Fruit fly (Drosophila melanogaster) whole organism, embryonic: ENCODE results near the gene Orct2.

Experiments
- Antp ChIP-seq: fragments of 200-800 bp; sonication (Bioruptor generic); optimal IDR thresholded peaks from 3 replicates; lab custom pipeline; 2016; ENCODE audit warnings: missing biosample characterization, missing genetic modification characterization
- Atf-2 ChIP-seq: fragments of 200-800 bp; sonication (Bioruptor generic); optimal IDR thresholded peaks from 2 replicates; lab custom pipeline; 2016; ENCODE audit warnings: missing biosample characterization, missing genetic modification characterization
- Awh ChIP-seq: fragments of 200-800 bp; sonication (Bioruptor generic); IDR thresholded peaks from 2 replicates; pipeline ENCODE4, ENCODE4 v1.3.6; 2022; ENCODE audit warnings: missing biosample characterization, missing genetic modification characterization
- BtbVII ChIP-seq: fragments of 200-800 bp; sonication (Bioruptor generic); optimal IDR thresholded peaks from 3 replicates; lab custom pipeline; 2017; ENCODE audit warnings: missing biosample characterization, mild to moderate bottlenecking, missing genetic modification characterization
- CG10274 ChIP-seq: fragments of 200-800 bp; sonication (Bioruptor generic); optimal IDR thresholded peaks from 3 replicates; lab custom pipeline; 2017; ENCODE audit warnings: missing biosample characterization, mild to moderate bottlenecking, missing genetic modification characterization
- CG12299 ChIP-seq: fragments of 200-800 bp; sonication (Bioruptor generic); optimal IDR thresholded peaks from 2 replicates; lab custom pipeline; 2018; ENCODE audit warnings: missing biosample characterization, mild to moderate bottlenecking, missing genetic modification characterization
- CG15269 ChIP-seq: fragments of 200-800 bp; sonication (Bioruptor generic); optimal IDR thresholded peaks from 2 replicates; lab custom pipeline; 2018; ENCODE audit warnings: missing biosample characterization, mild to moderate bottlenecking, missing genetic modification characterization, moderate library complexity
- CG1602 ChIP-seq: fragments of 200-800 bp; sonication (Bioruptor generic); optimal IDR thresholded peaks from 3 replicates; lab custom pipeline; 2016; ENCODE audit warnings: missing biosample characterization, missing genetic modification characterization
- CG17359 ChIP-seq: fragments of 200-800 bp; sonication (Bioruptor generic); optimal IDR thresholded peaks from 3 replicates; lab custom pipeline; 2018; ENCODE audit warnings: missing biosample characterization, mild to moderate bottlenecking, missing genetic modification characterization, moderate library complexity
- CG30431 ChIP-seq: fragments of 200-800 bp; sonication (Bioruptor generic); optimal IDR thresholded peaks from 2 replicates; lab custom pipeline; 2017; ENCODE audit warnings: missing biosample characterization, missing genetic modification characterization
- CG32767 ChIP-seq: fragments of 200-800 bp; sonication (Bioruptor generic); IDR thresholded peaks from 2 replicates; pipeline ENCODE4 v1.3.6; 2022; ENCODE audit warnings: missing biosample characterization, missing genetic modification characterization
- CG6654 ChIP-seq: fragments of 200-800 bp; sonication (Bioruptor generic); optimal IDR thresholded peaks from 2 replicates; lab custom pipeline; 2017; ENCODE audit warnings: missing biosample characterization, mild to moderate bottlenecking, missing genetic modification characterization
- CG6765 ChIP-seq: fragments of 200-800 bp; sonication (Bioruptor generic); optimal IDR thresholded peaks from 3 replicates; lab custom pipeline; 2017; ENCODE audit warnings: missing biosample characterization, mild to moderate bottlenecking, missing genetic modification characterization
- CG9797 ChIP-seq: fragments of 200-800 bp; sonication (Bioruptor generic); optimal IDR thresholded peaks from 3 replicates; lab custom pipeline; 2018; ENCODE audit warnings: missing biosample characterization, mild to moderate bottlenecking, missing genetic modification characterization
- CG9876 ChIP-seq: fragments of 200-800 bp; sonication (Bioruptor generic); optimal IDR thresholded peaks from 2 replicates; lab custom pipeline; 2016; ENCODE audit warnings: missing biosample characterization, missing genetic modification characterization
- Camta ChIP-seq: fragments of 200-800 bp; sonication (Bioruptor generic); optimal IDR thresholded peaks from 2 replicates; lab custom pipeline; 2016; ENCODE audit warnings: missing biosample characterization, missing genetic modification characterization
- Eip74EF ChIP-seq, 2 experiments: fragments of 200-800 bp in 1 of 2; fragments of >200 bp in 1 of 2; sonication (Bioruptor generic) in 1 of 2; optimal IDR thresholded peaks; 2 replicates each; lab custom pipeline; 2017 to 2019; ENCODE audit warnings: missing biosample characterization in 2 of 2, missing genetic modification characterization in 2 of 2, mild to moderate bottlenecking in 1 of 2, moderate library complexity in 1 of 2
- Ets97D ChIP-seq: fragments of 200-800 bp; sonication (Bioruptor generic); optimal IDR thresholded peaks from 3 replicates; lab custom pipeline; 2016; ENCODE audit warnings: missing biosample characterization, missing genetic modification characterization
- Gsc ChIP-seq: fragments of 200-800 bp; sonication (Bioruptor generic); IDR thresholded peaks from 2 replicates; pipeline ENCODE4 v1.3.6; 2022; ENCODE audit warnings: missing biosample characterization, missing genetic modification characterization
- Hey ChIP-seq: fragments of 200-800 bp; sonication (Bioruptor generic); optimal IDR thresholded peaks from 3 replicates; lab custom pipeline; 2018; ENCODE audit warnings: missing biosample characterization, mild to moderate bottlenecking, missing genetic modification characterization
- Hsf ChIP-seq: fragments of 200-800 bp; sonication (Bioruptor generic); optimal IDR thresholded peaks from 3 replicates; lab custom pipeline; 2016; ENCODE audit warnings: missing biosample characterization, missing genetic modification characterization
- Kr ChIP-seq: fragments of 200-800 bp; sonication (Bioruptor generic); optimal IDR thresholded peaks from 2 replicates; lab custom pipeline; 2017; ENCODE audit warnings: missing biosample characterization, mild to moderate bottlenecking, missing genetic modification characterization
- Max ChIP-seq: fragments of 200-800 bp; sonication (Bioruptor generic); optimal IDR thresholded peaks from 2 replicates; lab custom pipeline; 2016; ENCODE audit warnings: missing biosample characterization, mild to moderate bottlenecking, missing genetic modification characterization
- Myb ChIP-seq: fragments of 200-800 bp; sonication (Bioruptor generic); optimal IDR thresholded peaks from 2 replicates; lab custom pipeline; 2016; ENCODE audit warnings: missing biosample characterization, missing genetic modification characterization
- Neu2 ChIP-seq: fragments of 200-800 bp; sonication (Bioruptor generic); optimal IDR thresholded peaks from 3 replicates; lab custom pipeline; 2016; ENCODE audit warnings: missing biosample characterization, missing genetic modification characterization, borderline replicate concordance
- Optix ChIP-seq: fragments of 200-800 bp; sonication (Bioruptor generic); IDR thresholded peaks from 3 replicates; pipeline ENCODE4 v1.3.6; 2022; ENCODE audit warnings: missing biosample characterization, missing genetic modification characterization
- PHDP ChIP-seq: fragments of 200-800 bp; sonication (Bioruptor generic); optimal IDR thresholded peaks from 3 replicates; lab custom pipeline; 2018; ENCODE audit warnings: missing biosample characterization, mild to moderate bottlenecking, missing genetic modification characterization, moderate library complexity
- Sin3A ChIP-seq: fragments of >200 bp; optimal IDR thresholded peaks from 2 replicates; lab custom pipeline; 2018
- Sry-β ChIP-seq: fragments of 200-800 bp; sonication (Bioruptor generic); optimal IDR thresholded peaks from 2 replicates; lab custom pipeline; 2018; ENCODE audit warnings: missing biosample characterization, mild to moderate bottlenecking, missing genetic modification characterization, moderate library complexity
- Xbp1 ChIP-seq: fragments of 200-800 bp; sonication (Bioruptor generic); optimal IDR thresholded peaks from 3 replicates; lab custom pipeline; 2016; ENCODE audit warnings: missing biosample characterization, mild to moderate bottlenecking, missing genetic modification characterization
- ato ChIP-seq: fragments of 200-800 bp; sonication (Bioruptor generic); IDR thresholded peaks from 2 replicates; pipeline ENCODE4 v1.3.6; 2022; ENCODE audit warnings: missing biosample characterization, missing genetic modification characterization; ENCODE audit not compliant: partially characterized antibody
- cato ChIP-seq: fragments of 200-800 bp; sonication (Bioruptor generic); optimal IDR thresholded peaks from 2 replicates; lab custom pipeline; 2016; ENCODE audit warnings: missing biosample characterization, missing genetic modification characterization, borderline replicate concordance
- crc ChIP-seq: fragments of 200-800 bp; sonication (Bioruptor generic); optimal IDR thresholded peaks from 2 replicates; lab custom pipeline; 2016; ENCODE audit warnings: missing biosample characterization, missing genetic modification characterization
- dati ChIP-seq: fragments of 200-800 bp; sonication (Bioruptor generic); IDR thresholded peaks from 2 replicates; pipeline ENCODE4 v1.3.6; 2022; ENCODE audit warnings: missing biosample characterization, missing genetic modification characterization
- dimm ChIP-seq: fragments of 200-800 bp; sonication (Bioruptor generic); IDR thresholded peaks from 2 replicates; pipeline ENCODE4 v1.3.6; 2022; ENCODE audit warnings: missing biosample characterization, missing genetic modification characterization
- eve ChIP-seq, 2 experiments: fragments of >200 bp; optimal IDR thresholded peaks; 2 replicates each; lab custom pipeline; 2017; ENCODE audit warnings: missing biosample characterization in 2 of 2, missing genetic modification characterization in 2 of 2
- fd102C ChIP-seq: fragments of 200-800 bp; sonication (Bioruptor generic); optimal IDR thresholded peaks from 2 replicates; lab custom pipeline; 2018; ENCODE audit warnings: missing biosample characterization, mild to moderate bottlenecking, missing genetic modification characterization, moderate library complexity
- hbn ChIP-seq: fragments of 200-800 bp; sonication (Bioruptor generic); IDR thresholded peaks from 2 replicates; pipeline ENCODE4 v1.3.6; 2022; ENCODE audit warnings: missing biosample characterization, missing genetic modification characterization; ENCODE audit not compliant: partially characterized antibody
- hkb ChIP-seq, 2 experiments: fragments of 200-800 bp in 1 of 2; fragments of >200 bp in 1 of 2; sonication (Bioruptor generic) in 1 of 2; IDR thresholded peaks in 1 of 2; optimal IDR thresholded peaks in 1 of 2; 2 replicates each; pipeline versions ENCODE4 v1.3.6 to Lab custom; 2017 to 2022; ENCODE audit warnings: missing biosample characterization in 1 of 2, missing genetic modification characterization in 1 of 2
- kah ChIP-seq: fragments of 200-800 bp; sonication (Bioruptor generic); optimal IDR thresholded peaks from 2 replicates; lab custom pipeline; 2018; ENCODE audit warnings: missing biosample characterization, mild to moderate bottlenecking, missing genetic modification characterization
- knrl ChIP-seq: fragments of 200-800 bp; sonication (Bioruptor generic); IDR thresholded peaks from 3 replicates; pipeline ENCODE4 v1.3.6; 2022; ENCODE audit warnings: missing biosample characterization, missing genetic modification characterization; ENCODE audit not compliant: partially characterized antibody
- mam ChIP-seq: fragments of 200-800 bp; sonication (Bioruptor generic); optimal IDR thresholded peaks from 3 replicates; lab custom pipeline; 2016; ENCODE audit warnings: missing biosample characterization, missing genetic modification characterization
- p53 ChIP-seq: fragments of 200-800 bp; sonication (Bioruptor generic); optimal IDR thresholded peaks from 2 replicates; lab custom pipeline; 2016; ENCODE audit warnings: missing biosample characterization, missing genetic modification characterization
- pum ChIP-seq: fragments of 200-800 bp; sonication (Bioruptor generic); optimal IDR thresholded peaks from 2 replicates; lab custom pipeline; 2016; ENCODE audit warnings: missing biosample characterization, missing genetic modification characterization
- salm ChIP-seq: fragments of 200-800 bp; sonication (Bioruptor generic); optimal IDR thresholded peaks from 2 replicates; lab custom pipeline; 2018; ENCODE audit warnings: missing biosample characterization, mild to moderate bottlenecking, missing genetic modification characterization
- sd ChIP-seq: fragments of 200-800 bp; sonication (Bioruptor generic); optimal IDR thresholded peaks from 3 replicates; lab custom pipeline; 2018; ENCODE audit warnings: missing biosample characterization, mild to moderate bottlenecking, missing genetic modification characterization, moderate library complexity
- sima ChIP-seq: fragments of 200-800 bp; sonication (Bioruptor generic); optimal IDR thresholded peaks from 2 replicates; lab custom pipeline; 2016; ENCODE audit warnings: missing biosample characterization, missing genetic modification characterization
- slp2 ChIP-seq: fragments of 200-800 bp; sonication (Bioruptor generic); optimal IDR thresholded peaks from 2 replicates; lab custom pipeline; 2016; ENCODE audit warnings: missing biosample characterization, missing genetic modification characterization
- sug ChIP-seq: fragments of 200-800 bp; optimal IDR thresholded peaks from 2 replicates; lab custom pipeline; 2019; ENCODE audit warnings: missing biosample characterization, mild to moderate bottlenecking, missing genetic modification characterization, moderate library complexity
- vvl ChIP-seq: fragments of 200-800 bp; sonication (Bioruptor generic); IDR thresholded peaks from 2 replicates; pipeline ENCODE4 v1.3.6; 2022; ENCODE audit warnings: missing biosample characterization, missing genetic modification characterization
- zen2 ChIP-seq: fragments of 200-800 bp; sonication (Bioruptor generic); IDR thresholded peaks from 3 replicates; pipeline ENCODE4 v1.3.6; 2022; ENCODE audit warnings: missing biosample characterization, missing genetic modification characterization; ENCODE audit not compliant: partially characterized antibody

Orct2 gene

dm6 chr3R:24226744-24227143, 46.1 kb upstream of the Orct2 start, which contains the start of the genes Spps and CG13609 (continued):
- no peak for TF ChIP-seq eve (GFP tag; optimal IDR thresholded peaks at IDR 0.05; lab: Kevin White, UChicago)
- TF ChIP-seq salm (tag; lab: Kevin White, UChicago) = no peak
- TF ChIP-seq dati (GFP tag; lab: Robert Waterston, UW) = no peak
- TF ChIP-seq hbn = peak; percentile 95
- TF ChIP-seq CG6765 = no peak
- no peak for TF ChIP-seq Antp (GFP tag; lab: Kevin White, UChicago)
- TF ChIP-seq Neu2 (GFP tag; lab: Kevin White, UChicago) = no peak
- no peak for TF ChIP-seq fd102C (GFP tag; lab: Kevin White, UChicago)
- TF ChIP-seq Hsf (GFP tag; lab: Kevin White, UChicago) = no peak
- TF ChIP-seq CG15269 (tag; lab: Kevin White, UChicago) = no peak
- TF ChIP-seq Sry-β (GFP tag; lab: Kevin White, UChicago) = peak; percentile 0
- TF ChIP-seq Hey (tag; lab: Kevin White, UChicago) = no peak
- TF ChIP-seq ato (GFP tag; lab: Robert Waterston, UW) = peak; percentile 99
- peak; percentile 85 for TF ChIP-seq knrl (GFP tag; lab: Robert Waterston, UW)
- no peak for TF ChIP-seq CG10274 (GFP tag; lab: Kevin White, UChicago)
- no peak for TF ChIP-seq CG6654 (GFP tag; lab: Kevin White, UChicago)
- TF ChIP-seq CG17359 (tag; lab: Kevin White, UChicago) = no peak
- TF ChIP-seq CG1602 (GFP tag; lab: Kevin White, UChicago) = no peak
- no peak for TF ChIP-seq Eip74EF (GFP tag; optimal IDR thresholded peaks at IDR 0.05; lab: Kevin White, UChicago)
- TF ChIP-seq Camta (GFP tag; lab: Kevin White, UChicago) = no peak
- no peak for TF ChIP-seq Max (GFP tag; lab: Kevin White, UChicago)
- no peak for TF ChIP-seq CG12299
- TF ChIP-seq Kr (GFP tag; lab: Kevin White, UChicago) = no peak
- TF ChIP-seq sima = no peak
- TF ChIP-seq PHDP = no peak
- TF ChIP-seq pum (GFP tag; lab: Kevin White, UChicago) = no peak
- no peak for TF ChIP-seq hkb (optimal IDR thresholded peaks at IDR 0.05; lab: Kevin White, UChicago)
- peak; percentile 19; the same call in 1 of the 2 replicates for TF ChIP-seq hkb (GFP tag; IDR thresholded peaks at IDR 0.05; lab: Robert Waterston, UW)
- TF ChIP-seq sd (tag; lab: Kevin White, UChicago) = no peak
- TF ChIP-seq p53 = no peak
- peak; percentile 43 for TF ChIP-seq CG9797 (GFP tag; lab: Kevin White, UChicago)
- no peak for TF ChIP-seq CG9876 (GFP tag; lab: Kevin White, UChicago)
- no peak for TF ChIP-seq Xbp1
- no peak for TF ChIP-seq dimm (GFP tag; lab: Robert Waterston, UW)
- no peak for TF ChIP-seq Awh (GFP tag; lab: Robert Waterston, UW)
- peak; percentile 93 for TF ChIP-seq Ets97D (GFP tag; lab: Kevin White, UChicago)
- no peak for TF ChIP-seq CG30431 (GFP tag; lab: Kevin White, UChicago)
- TF ChIP-seq Atf-2 (GFP tag; lab: Kevin White, UChicago) = no peak
- TF ChIP-seq kah = no peak
- TF ChIP-seq Myb = peak; percentile 95
- TF ChIP-seq zen2 (GFP tag; lab: Robert Waterston, UW) = peak; percentile 92
- TF ChIP-seq sug (tag; lab: Kevin White, UChicago) = peak; percentile 25
- TF ChIP-seq mam (GFP tag; lab: Kevin White, UChicago) = peak; percentile 34
- TF ChIP-seq Gsc (GFP tag; lab: Robert Waterston, UW) = no peak
- TF ChIP-seq slp2 = no peak
- TF ChIP-seq CG32767 (GFP tag; lab: Robert Waterston, UW) = no peak
- TF ChIP-seq Sin3A (lab: Kevin White, UChicago) = peak; percentile 65
- peak; percentile 44 for TF ChIP-seq vvl
- no peak for TF ChIP-seq BtbVII (GFP tag; lab: Kevin White, UChicago)
- TF ChIP-seq crc (GFP tag; lab: Kevin White, UChicago) = no peak
- TF ChIP-seq Optix (GFP tag; lab: Robert Waterston, UW) = no peak
- TF ChIP-seq cato (GFP tag; lab: Kevin White, UChicago) = no peak
